Worm (Caenorhabditis elegans): ENCODE measurements around the gene F44E5.17.

DNA sequence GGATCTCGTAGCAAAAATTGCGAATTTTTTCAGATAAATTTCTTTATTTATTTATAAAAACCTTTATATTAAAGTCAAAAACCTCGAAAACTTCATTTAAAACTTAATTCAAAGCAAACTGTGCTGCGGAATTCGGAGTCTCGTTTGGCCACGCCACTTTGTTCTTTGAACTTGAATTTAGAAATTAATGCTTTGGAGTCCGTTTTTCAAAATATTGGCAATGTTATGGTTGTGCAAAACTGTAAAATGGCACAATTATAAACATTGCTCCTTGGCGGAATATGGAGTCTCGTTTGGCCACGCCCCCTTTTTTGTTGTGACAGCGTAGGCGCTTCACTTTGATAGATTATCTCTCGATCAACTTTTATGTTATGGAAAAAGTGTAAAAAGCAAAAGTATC is 28.9 kb downstream of the F44E5.17 start:
- TF ChIP-seq aly-2 (tag; optimal IDR thresholded peaks at IDR 0.05) (no peak), elt-3 (tag; optimal IDR thresholded peaks at IDR 0.05) (no peak), ama-1 (optimal IDR thresholded peaks at IDR 0.05) (no peak), nhr-77 (tag; optimal IDR thresholded peaks at IDR 0.05) (no peak), zag-1 (tag; optimal IDR thresholded peaks at IDR 0.05) (no peak), nhr-237 (tag; optimal IDR thresholded peaks at IDR 0.05) (no peak), skn-1 (tag; optimal IDR thresholded peaks at IDR 0.05) (no peak), xbp-1 (tag; optimal IDR thresholded peaks at IDR 0.05) (no peak), F16B12.6 (tag; optimal IDR thresholded peaks at IDR 0.05) (no peak)

Measured in whole organism, L1 larva.